Fruit fly (Drosophila melanogaster): ENCODE data around the gene muc.

muc gene

dm6 chr2L:7401627-7402026 is 25.0 kb upstream of the muc start (continued):
- no peak for TF ChIP-seq CG8290 (GFP tag; optimal IDR thresholded peaks at IDR 0.05)
- peak in 1 of 2 experiments; percentile 16 for TF ChIP-seq CG8290 (tag; optimal IDR thresholded peaks at IDR 0.05)
- no peak for TF ChIP-seq zf30C (GFP tag; optimal IDR thresholded peaks at IDR 0.05)
- TF ChIP-seq CG17186 (GFP tag; optimal IDR thresholded peaks at IDR 0.05) = no peak
- peak; percentile 65; the same call in 1 of the 2 replicates for TF ChIP-seq CG7372 (GFP tag; IDR thresholded peaks at IDR 0.05)
- TF ChIP-seq HLH3B (GFP tag; IDR thresholded peaks at IDR 0.05) = peak; percentile 80
- peak; percentile 91 for TF ChIP-seq Ptx1 (GFP tag; IDR thresholded peaks at IDR 0.05)
- TF ChIP-seq CG13287 (GFP tag; IDR thresholded peaks at IDR 0.05; ENCODE audit: partially characterized antibody) = no peak
- TF ChIP-seq ap (GFP tag; IDR thresholded peaks at IDR 0.05) = no peak
- TF ChIP-seq crol (GFP tag; IDR thresholded peaks at IDR 0.05) = no peak
- peak; percentile 45 for TF ChIP-seq mam (GFP tag; optimal IDR thresholded peaks at IDR 0.05)
- peak; percentile 80 for TF ChIP-seq gem (tag; optimal IDR thresholded peaks at IDR 0.05)
- no peak for TF ChIP-seq danr (GFP tag; IDR thresholded peaks at IDR 0.05)
- TF ChIP-seq CG15269 (tag; optimal IDR thresholded peaks at IDR 0.05) = peak; percentile 78
- peak; percentile 28 for TF ChIP-seq exex (tag; optimal IDR thresholded peaks at IDR 0.05)
- TF ChIP-seq twi (tag; optimal IDR thresholded peaks at IDR 0.05) = peak; percentile 57
- TF ChIP-seq abd-A (tag; optimal IDR thresholded peaks at IDR 0.05) = no peak
- TF ChIP-seq CG6654 (GFP tag; optimal IDR thresholded peaks at IDR 0.05) = no peak
- TF ChIP-seq Doc2 (GFP tag; IDR thresholded peaks at IDR 0.05) = no peak
- TF ChIP-seq NK7.1 (GFP tag; optimal IDR thresholded peaks at IDR 0.05) = no peak
- no peak for TF ChIP-seq Sry-β (GFP tag; optimal IDR thresholded peaks at IDR 0.05)
- TF ChIP-seq CG9797 (GFP tag; optimal IDR thresholded peaks at IDR 0.05) = no peak
- peak; percentile 45 for TF ChIP-seq zen (tag; optimal IDR thresholded peaks at IDR 0.05)
- TF ChIP-seq HmgD (GFP tag; optimal IDR thresholded peaks at IDR 0.05) = no peak
- peak; percentile 56 for TF ChIP-seq nerfin-1 (tag; optimal IDR thresholded peaks at IDR 0.05)
- peak; percentile 92 for TF ChIP-seq tgo (GFP tag; IDR thresholded peaks at IDR 0.05)
- peak; percentile 53 for TF ChIP-seq Sox100B (GFP tag; optimal IDR thresholded peaks at IDR 0.05)
- TF ChIP-seq gcm2 (GFP tag; optimal IDR thresholded peaks at IDR 0.05) = peak; percentile 7
- TF ChIP-seq Chrac-16 (GFP tag; optimal IDR thresholded peaks at IDR 0.05) = peak; percentile 53
- 0 out of 2 replicates have a peak, but pooled peaks have one; percentile 44 for TF ChIP-seq gt (GFP tag; IDR thresholded peaks at IDR 0.05)
- TF ChIP-seq CG16779 (GFP tag; IDR thresholded peaks at IDR 0.05) = no peak
- TF ChIP-seq pfk (GFP tag; optimal IDR thresholded peaks at IDR 0.05) = no peak
- TF ChIP-seq esg (GFP tag; conservative IDR thresholded peaks at IDR 0.05) = peak; percentile 63
- peak; percentile 27 for TF ChIP-seq Antp (GFP tag; optimal IDR thresholded peaks at IDR 0.05)
- no peak for TF ChIP-seq CG43689 (GFP tag; IDR thresholded peaks at IDR 0.05)
- TF ChIP-seq CG9817 (tag; optimal IDR thresholded peaks at IDR 0.05) = peak; percentile 85
- TF ChIP-seq CG15601 (tag; optimal IDR thresholded peaks at IDR 0.05) = peak; percentile 51
- no peak for TF ChIP-seq CG12219 (GFP tag; optimal IDR thresholded peaks at IDR 0.05)
- TF ChIP-seq run (tag; optimal IDR thresholded peaks at IDR 0.05) = peak; percentile 33
- TF ChIP-seq CG31441 (GFP tag; IDR thresholded peaks at IDR 0.05) = peak; percentile 71
- peak; percentile 79 for TF ChIP-seq gsb-n (tag; optimal IDR thresholded peaks at IDR 0.05)
- no peak; the same call in 2 of the 3 replicates for TF ChIP-seq ase (GFP tag; IDR thresholded peaks at IDR 0.05)
- no peak for TF ChIP-seq tna (GFP tag; IDR thresholded peaks at IDR 0.05; ENCODE audit: partially characterized antibody)
- peak; percentile 58 for TF ChIP-seq Oaz (GFP tag; IDR thresholded peaks at IDR 0.05)
- TF ChIP-seq CG2712 (tag; optimal IDR thresholded peaks at IDR 0.05) = peak; percentile 86
- no peak for TF ChIP-seq Lpt (GFP tag; optimal IDR thresholded peaks at IDR 0.05)
- no peak for TF ChIP-seq bbx (GFP tag; IDR thresholded peaks at IDR 0.05; ENCODE audit: partially characterized antibody)
- TF ChIP-seq Hmx (GFP tag; optimal IDR thresholded peaks at IDR 0.05) = peak; percentile 4
- peak; percentile 62 for TF ChIP-seq CG9215 (GFP tag; IDR thresholded peaks at IDR 0.05)
- TF ChIP-seq CG12071 (GFP tag; optimal IDR thresholded peaks at IDR 0.05) = no peak
- TF ChIP-seq CG10147 (GFP tag; optimal IDR thresholded peaks at IDR 0.05) = peak; percentile 78
- TF ChIP-seq CG9876 (GFP tag; optimal IDR thresholded peaks at IDR 0.05) = no peak

Measured in whole organism, embryonic.